Fruit fly (Drosophila melanogaster) whole organism, wandering third instar larva: ENCODE results near the gene CG13926.

Source experiments
- Abd-B ChIP-seq: fragments of >200 bp; optimal IDR thresholded peaks from 2 replicates; lab custom pipeline; 2017; ENCODE audit warnings: missing biosample characterization, missing genetic modification characterization
- CG32264 ChIP-seq: fragments of 200-800 bp; sonication (Bioruptor generic); optimal IDR thresholded peaks from 2 replicates; lab custom pipeline; 2016; ENCODE audit warnings: missing biosample characterization, missing genetic modification characterization
- CG9705 ChIP-seq: fragments of 200-800 bp; sonication (Bioruptor generic); optimal IDR thresholded peaks from 2 replicates; lab custom pipeline; 2018; ENCODE audit warnings: missing biosample characterization, mild to moderate bottlenecking, missing genetic modification characterization
- CrebA ChIP-seq: fragments of 200-800 bp; sonication (Bioruptor generic); optimal IDR thresholded peaks from 2 replicates; lab custom pipeline; 2016; ENCODE audit warnings: missing biosample characterization, mild to moderate bottlenecking, missing genetic modification characterization, borderline replicate concordance
- Dfd ChIP-seq: fragments of >200 bp; optimal IDR thresholded peaks from 2 replicates; lab custom pipeline; 2017; ENCODE audit warnings: missing biosample characterization, missing genetic modification characterization
- Dif ChIP-seq: fragments of 200-275, 200-300 bp; sonication (Bioruptor generic); optimal IDR thresholded peaks from 2 replicates; lab custom pipeline; 2018; ENCODE audit warnings: missing biosample characterization, missing genetic modification characterization; ENCODE audit not compliant: partially characterized antibody
- HLH106 ChIP-seq: fragments of 200-800 bp; optimal IDR thresholded peaks from 3 replicates; lab custom pipeline; 2019; ENCODE audit warnings: missing biosample characterization, mild to moderate bottlenecking, missing genetic modification characterization, moderate library complexity
- Hnf4 ChIP-seq: fragments of 200-800 bp; sonication (Bioruptor generic); optimal IDR thresholded peaks from 2 replicates; lab custom pipeline; 2016; ENCODE audit warnings: missing biosample characterization, mild to moderate bottlenecking, missing genetic modification characterization
- Hr78 ChIP-seq: fragments of >200 bp; optimal IDR thresholded peaks from 2 replicates; lab custom pipeline; 2017; ENCODE audit warnings: missing biosample characterization, missing genetic modification characterization
- Hr83 ChIP-seq: fragments of 200-300 bp; sonication (Bioruptor generic); optimal IDR thresholded peaks from 2 replicates; lab custom pipeline; 2016; ENCODE audit warnings: missing biosample characterization, mild to moderate bottlenecking, missing genetic modification characterization, moderate library complexity; ENCODE audit not compliant: poor library complexity, severe bottlenecking
- Jra ChIP-seq: sonication (Bioruptor generic); optimal IDR thresholded peaks from 2 replicates; lab custom pipeline; 2016; ENCODE audit warnings: missing biosample characterization, missing genetic modification characterization
- Mio ChIP-seq: sonication (Bioruptor generic); optimal IDR thresholded peaks from 2 replicates; lab custom pipeline; 2016; ENCODE audit warnings: missing biosample characterization, missing genetic modification characterization
- Myc ChIP-seq: fragments of >200 bp; optimal IDR thresholded peaks from 2 replicates; lab custom pipeline; 2017
- N ChIP-seq: fragments of >200 bp; optimal IDR thresholded peaks from 2 replicates; lab custom pipeline; 2018; ENCODE audit warnings: missing biosample characterization, missing external identifiers, missing genetic modification characterization
- OdsH ChIP-seq: fragments of 200-800 bp; sonication (Bioruptor generic); optimal IDR thresholded peaks from 2 replicates; lab custom pipeline; 2016; ENCODE audit warnings: missing biosample characterization, mild to moderate bottlenecking, missing genetic modification characterization
- Rel ChIP-seq, 2 experiments: fragments of 200-800 bp; sonication (Bioruptor generic) in 1 of 2; optimal IDR thresholded peaks; 2 replicates in 1 of 2; 3 replicates in 1 of 2; lab custom pipeline; 2016 to 2019; ENCODE audit warnings: mild to moderate bottlenecking in 2 of 2, missing biosample characterization in 2 of 2, missing genetic modification characterization in 2 of 2, moderate library complexity in 1 of 2
- Sp1 ChIP-seq: fragments of 200-800 bp; sonication (Bioruptor generic); optimal IDR thresholded peaks from 3 replicates; lab custom pipeline; 2019; ENCODE audit warnings: missing biosample characterization, mild to moderate bottlenecking, missing genetic modification characterization, moderate library complexity
- Vsx2 ChIP-seq: fragments of 200-300, 225-300 bp; sonication (Bioruptor generic); optimal IDR thresholded peaks from 2 replicates; lab custom pipeline; 2018; ENCODE audit warnings: missing biosample characterization, missing genetic modification characterization; ENCODE audit not compliant: partially characterized antibody
- br ChIP-seq: fragments of 200-800 bp; sonication (Bioruptor generic); optimal IDR thresholded peaks from 2 replicates; lab custom pipeline; 2016; ENCODE audit warnings: missing biosample characterization, missing genetic modification characterization
- brk ChIP-seq: fragments of 200-800 bp; sonication (Bioruptor generic); optimal IDR thresholded peaks from 2 replicates; lab custom pipeline; 2016; ENCODE audit warnings: missing biosample characterization, mild to moderate bottlenecking, missing genetic modification characterization
- dl ChIP-seq, 2 experiments: fragments of 175-275, 200-275 bp in 1 of 2; fragments of 200-275 bp in 1 of 2; sonication (Bioruptor generic); optimal IDR thresholded peaks; lab custom pipeline; 2018; ENCODE audit warnings: mild to moderate bottlenecking in 2 of 2, missing biosample characterization in 2 of 2, missing genetic modification characterization in 2 of 2, moderate library complexity in 2 of 2; ENCODE audit not compliant: partially characterized antibody in 2 of 2, insufficient read depth in 1 of 2
- dmrt93B ChIP-seq: fragments of 200-800 bp; sonication (Bioruptor generic); optimal IDR thresholded peaks from 2 replicates; lab custom pipeline; 2018; ENCODE audit warnings: missing biosample characterization, mild to moderate bottlenecking, missing genetic modification characterization
- dsf ChIP-seq: sonication (Bioruptor generic); optimal IDR thresholded peaks from 2 replicates; lab custom pipeline; 2016; ENCODE audit warnings: missing biosample characterization, missing genetic modification characterization, borderline replicate concordance
- ey ChIP-seq: fragments of 200-800 bp; sonication (Bioruptor generic); optimal IDR thresholded peaks from 2 replicates; lab custom pipeline; 2016; ENCODE audit warnings: missing biosample characterization, missing genetic modification characterization
- foxo ChIP-seq, 2 experiments: fragments of 200-800 bp; sonication (Bioruptor generic); optimal IDR thresholded peaks; 2 replicates in 1 of 2; 3 replicates in 1 of 2; lab custom pipeline; 2016 to 2017; ENCODE audit warnings: missing biosample characterization in 2 of 2, missing genetic modification characterization in 2 of 2
- fru ChIP-seq: fragments of 200-800 bp; sonication (Bioruptor generic); optimal IDR thresholded peaks from 3 replicates; lab custom pipeline; 2016; ENCODE audit warnings: missing biosample characterization, mild to moderate bottlenecking, missing genetic modification characterization
- h ChIP-seq: fragments of 200-800 bp; sonication (Bioruptor generic); optimal IDR thresholded peaks from 3 replicates; lab custom pipeline; 2016; ENCODE audit warnings: missing biosample characterization, mild to moderate bottlenecking, missing genetic modification characterization
- jim ChIP-seq: fragments of 175-275, 200-325 bp; sonication (Bioruptor generic); optimal IDR thresholded peaks from 2 replicates; lab custom pipeline; 2016; ENCODE audit warnings: missing biosample characterization, mild to moderate bottlenecking, missing genetic modification characterization
- lola ChIP-seq: fragments of >200 bp; optimal IDR thresholded peaks from 2 replicates; lab custom pipeline; 2017; ENCODE audit warnings: missing biosample characterization, missing genetic modification characterization
- psq ChIP-seq: fragments of 200-800 bp; sonication (Bioruptor generic); optimal IDR thresholded peaks from 3 replicates; lab custom pipeline; 2017; ENCODE audit warnings: missing biosample characterization, mild to moderate bottlenecking, missing genetic modification characterization, moderate library complexity
- rgr ChIP-seq: fragments of 200-800 bp; sonication (Bioruptor generic); optimal IDR thresholded peaks from 3 replicates; lab custom pipeline; 2016; ENCODE audit warnings: missing biosample characterization, mild to moderate bottlenecking, missing genetic modification characterization
- sage ChIP-seq: fragments of 200-800 bp; sonication (Bioruptor generic); optimal IDR thresholded peaks from 2 replicates; lab custom pipeline; 2016; ENCODE audit warnings: missing biosample characterization, mild to moderate bottlenecking, missing genetic modification characterization
- sv ChIP-seq: fragments of 200-800 bp; sonication (Bioruptor generic); optimal IDR thresholded peaks from 3 replicates; lab custom pipeline; 2016; ENCODE audit warnings: missing biosample characterization, missing genetic modification characterization
- tai ChIP-seq: sonication (Bioruptor generic); optimal IDR thresholded peaks from 2 replicates; lab custom pipeline; 2016; ENCODE audit warnings: missing biosample characterization, missing genetic modification characterization
- usp ChIP-seq: fragments of >200 bp; optimal IDR thresholded peaks from 2 replicates; lab custom pipeline; 2017; ENCODE audit warnings: missing biosample characterization, missing genetic modification characterization
- woc ChIP-seq: sonication (Bioruptor generic); optimal IDR thresholded peaks from 2 replicates; lab custom pipeline; 2016; ENCODE audit warnings: missing biosample characterization, mild to moderate bottlenecking, missing genetic modification characterization

The CG13926 gene

DNA sequence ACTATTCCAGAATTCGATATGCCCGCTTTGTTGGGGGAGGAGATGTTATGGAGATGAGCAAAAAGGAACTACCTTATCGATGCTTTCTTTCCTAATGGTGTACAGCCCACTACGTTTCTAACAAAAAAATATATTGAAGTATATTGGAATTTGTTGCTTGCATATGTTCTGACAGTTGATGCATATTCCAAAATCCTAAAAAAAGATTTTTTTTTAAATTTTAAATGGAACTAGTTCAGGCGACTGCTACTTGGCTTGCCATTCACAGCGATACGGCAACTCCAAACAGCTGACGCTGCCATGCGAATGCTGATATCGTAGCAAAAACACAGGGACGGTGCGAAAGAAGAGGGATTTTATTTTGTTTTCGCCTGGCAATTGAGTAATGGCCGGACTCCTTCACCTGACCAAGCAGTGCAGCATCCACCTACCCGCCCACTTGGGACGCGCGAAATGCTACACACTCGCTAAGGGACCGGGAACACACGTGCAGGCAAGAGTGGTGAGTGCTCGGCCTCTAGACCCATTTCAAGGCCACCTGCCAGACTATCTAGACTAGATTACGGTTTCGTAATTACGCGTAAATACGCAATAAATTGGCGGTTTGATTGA is at the start of gene CG13926, which contains the start of the genes ABCB7 and CG33230:
Gene CG13926 (minus strand): TSS at position 43 of the 612 bp plus-strand sequence.
Gene ABCB7 (plus strand): TSS at position 299 of the 612 bp plus-strand sequence.
Gene CG33230 (plus strand): TSS at position 299 of the 612 bp plus-strand sequence.
- TF ChIP-seq foxo (GFP tag; optimal IDR thresholded peaks at IDR 0.05; lab: Kevin White, UChicago) = peak in 1 of 2 experiments; percentile 66
- TF ChIP-seq Sp1 (GFP tag; lab: Kevin White, UChicago) = peak; percentile 31
- no peak for TF ChIP-seq usp (GFP tag; lab: Kevin White, UChicago)
- no peak for TF ChIP-seq jim (GFP tag; lab: Kevin White, UChicago)
- peak; percentile 43 for TF ChIP-seq ey (GFP tag; lab: Kevin White, UChicago)
- TF ChIP-seq CrebA (GFP tag; lab: Kevin White, UChicago) = no peak
- TF ChIP-seq Hr83 (GFP tag; lab: Kevin White, UChicago) = peak; percentile 47
- TF ChIP-seq CG9705 (GFP tag; lab: Kevin White, UChicago) = no peak
- no peak for TF ChIP-seq Mio (GFP tag; lab: Kevin White, UChicago)
- TF ChIP-seq OdsH (GFP tag; lab: Kevin White, UChicago) = peak; percentile 46
- TF ChIP-seq rgr (GFP tag; lab: Kevin White, UChicago) = peak; percentile 46
- no peak for TF ChIP-seq dl (GFP tag; optimal IDR thresholded peaks at IDR 0.05; lab: Kevin White, UChicago; ENCODE audit: insufficient read depth in 1 of 2, partially characterized antibody in 2 of 2)
- TF ChIP-seq Hr78 (GFP tag; lab: Kevin White, UChicago) = no peak
- peak; percentile 59 for TF ChIP-seq HLH106 (tag; lab: Kevin White, UChicago)
- TF ChIP-seq br = peak; percentile 8
- no peak for TF ChIP-seq Jra (GFP tag; lab: Kevin White, UChicago)
- TF ChIP-seq dmrt93B (GFP tag; lab: Kevin White, UChicago) = no peak
- peak; percentile 58 for TF ChIP-seq fru
- TF ChIP-seq psq = no peak
- TF ChIP-seq woc (GFP tag; lab: Kevin White, UChicago) = peak; percentile 88
- TF ChIP-seq h (GFP tag; lab: Kevin White, UChicago) = peak; percentile 64
- no peak for TF ChIP-seq N
- TF ChIP-seq Myc (lab: Kevin White, UChicago) = peak; percentile 88
- no peak for TF ChIP-seq Hnf4 (GFP tag; lab: Kevin White, UChicago)
- no peak for TF ChIP-seq Rel (GFP tag; optimal IDR thresholded peaks at IDR 0.05; lab: Kevin White, UChicago)
- TF ChIP-seq Rel (tag; optimal IDR thresholded peaks at IDR 0.05; lab: Kevin White, UChicago) = peak; percentile 35
- no peak for TF ChIP-seq sage
- TF ChIP-seq sv = no peak
- TF ChIP-seq CG32264 (GFP tag; lab: Kevin White, UChicago) = no peak
- TF ChIP-seq, all 38 proteins: peak for 13

DNA sequence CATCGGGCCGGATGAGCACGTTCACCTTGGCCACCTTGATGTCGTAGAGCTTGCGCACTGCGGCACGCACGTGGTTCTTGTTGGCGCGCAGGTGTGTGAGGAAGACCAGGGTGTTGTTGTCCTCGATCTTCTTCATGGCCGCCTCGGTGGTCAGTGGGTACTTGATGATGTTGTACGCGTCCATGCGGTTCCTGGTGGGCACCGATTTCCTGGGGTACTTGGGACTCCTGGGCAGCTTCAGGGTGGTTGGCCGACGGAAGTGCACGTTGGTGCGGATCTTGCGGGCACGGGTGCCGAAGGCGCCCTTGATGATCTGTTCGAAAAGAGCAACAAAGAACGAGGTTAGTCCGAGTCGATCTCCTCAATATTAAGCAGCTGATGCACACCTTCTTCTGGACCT is 49.5 kb upstream of the CG13926 start:
- TF ChIP-seq Vsx2 (GFP tag; lab: Kevin White, UChicago) (no peak), CG32264 (GFP tag; lab: Kevin White, UChicago) (no peak), jim (GFP tag; lab: Kevin White, UChicago) (no peak), Dif (no peak), brk (GFP tag; lab: Kevin White, UChicago) (no peak), Abd-B (no peak), OdsH (GFP tag; lab: Kevin White, UChicago) (no peak), Myc (lab: Kevin White, UChicago) (no peak), Hr83 (GFP tag; lab: Kevin White, UChicago) (no peak), CrebA (GFP tag; lab: Kevin White, UChicago) (no peak), fru (no peak), Mio (GFP tag; lab: Kevin White, UChicago) (no peak), dsf (no peak), woc (GFP tag; lab: Kevin White, UChicago) (no peak), HLH106 (tag; lab: Kevin White, UChicago) (no peak)
- TF ChIP-seq, all 38 proteins: peak for 0

DNA sequence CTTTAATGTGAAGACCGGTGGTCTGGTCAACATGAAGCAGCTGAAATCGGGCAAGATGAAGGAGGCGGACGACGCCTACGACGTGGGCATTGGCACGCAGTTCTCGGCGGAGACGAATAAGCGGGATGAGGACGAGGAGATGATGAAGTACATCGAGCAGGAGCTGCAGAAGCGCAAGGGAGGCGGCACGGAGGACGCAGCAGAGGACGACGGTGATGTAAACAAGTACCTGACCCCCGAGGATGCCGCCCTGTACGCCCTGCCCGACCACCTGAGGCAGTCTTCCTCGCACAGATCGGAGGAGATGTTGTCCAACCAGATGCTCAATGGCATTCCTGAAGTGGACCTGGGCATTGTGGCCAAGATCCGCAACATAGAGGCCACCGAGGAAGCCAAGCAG is 47.6 kb upstream of the CG13926 start:
- TF ChIP-seq Dfd (no peak), tai (no peak), Vsx2 (GFP tag; lab: Kevin White, UChicago) (no peak), jim (GFP tag; lab: Kevin White, UChicago) (no peak), fru (no peak), HLH106 (tag; lab: Kevin White, UChicago) (no peak), Dif (no peak), CrebA (GFP tag; lab: Kevin White, UChicago) (no peak), sage (no peak), psq (no peak), lola (GFP tag; lab: Kevin White, UChicago) (no peak), CG32264 (GFP tag; lab: Kevin White, UChicago) (no peak), dl (GFP tag; optimal IDR thresholded peaks at IDR 0.05; lab: Kevin White, UChicago; ENCODE audit: insufficient read depth in 1 of 2, partially characterized antibody in 2 of 2) (no peak), Myc (lab: Kevin White, UChicago) (no peak), usp (GFP tag; lab: Kevin White, UChicago) (no peak), Jra (GFP tag; lab: Kevin White, UChicago) (no peak), Mio (GFP tag; lab: Kevin White, UChicago) (no peak), Sp1 (GFP tag; lab: Kevin White, UChicago) (no peak), Hnf4 (GFP tag; lab: Kevin White, UChicago) (no peak)
